Worm (Caenorhabditis elegans): ENCODE results near the gene Y55F3AR.2.

Y55F3AR.2 gene

ce11 chrIV:1065569-1065968 is 28.8 kb upstream of the Y55F3AR.2 start:
- TF ChIP-seq zfh-2 (GFP tag; conservative IDR thresholded peaks at IDR 0.05) (peak; percentile 71), C06A6.2 (GFP tag; conservative IDR thresholded peaks at IDR 0.05) (no peak)

ce11 chrIV:1067430-1067829 is 26.9 kb upstream of the Y55F3AR.2 start, which contains the start of gene znf-782:
Gene znf-782, minus strand, starts transcription at chrIV:1067525.
- TF ChIP-seq hrde-1 (tag; optimal IDR thresholded peaks at IDR 0.05; ENCODE audit: borderline replicate concordance), result no peak
- TF ChIP-seq rec-8 (tag; optimal IDR thresholded peaks at IDR 0.05), result no peak
- no peak for TF ChIP-seq unc-130 (GFP tag; optimal IDR thresholded peaks at IDR 0.05)
- TF ChIP-seq T07F8.4 (tag; optimal IDR thresholded peaks at IDR 0.05), result no peak
- TF ChIP-seq F55B11.4 (tag; optimal IDR thresholded peaks at IDR 0.05; ENCODE audit: borderline replicate concordance, insufficient read depth), result no peak
- TF ChIP-seq hlh-12 (tag; optimal IDR thresholded peaks at IDR 0.05), result no peak
- TF ChIP-seq hmg-20 (GFP tag; IDR thresholded peaks at IDR 0.05), result no peak
- no peak for TF ChIP-seq chd-7 (tag; optimal IDR thresholded peaks at IDR 0.05)
- TF ChIP-seq Y67H2A.10 (GFP tag; conservative IDR thresholded peaks at IDR 0.05), result no peak
- 0 out of 2 replicates have a peak, but pooled peaks have one; percentile 19 for TF ChIP-seq mcd-1 (GFP tag; IDR thresholded peaks at IDR 0.05)
- TF ChIP-seq cebp-1 (GFP tag; IDR thresholded peaks at IDR 0.05), result no peak
- peak; percentile 4 for TF ChIP-seq cebp-1 (tag; optimal IDR thresholded peaks at IDR 0.05)
- no peak for TF ChIP-seq nhr-120 (GFP tag; IDR thresholded peaks at IDR 0.05)
- peak; percentile 14 for TF ChIP-seq attf-5 (GFP tag; optimal IDR thresholded peaks at IDR 0.05)
- no peak for TF ChIP-seq F52B5.7 (tag; optimal IDR thresholded peaks at IDR 0.05)
- TF ChIP-seq egrh-3 (GFP tag; IDR thresholded peaks at IDR 0.05), result peak; percentile 90
- no peak for TF ChIP-seq F10E7.11 (tag; optimal IDR thresholded peaks at IDR 0.05)
- peak; percentile 96 for TF ChIP-seq zfh-2 (GFP tag; conservative IDR thresholded peaks at IDR 0.05)
- TF ChIP-seq dox-1 (GFP tag; IDR thresholded peaks at IDR 0.05), result peak; percentile 49; the same call in 1 of the 2 replicates
- no peak for TF ChIP-seq gei-17 (GFP tag; optimal IDR thresholded peaks at IDR 0.05)
- TF ChIP-seq hlh-26 (GFP tag; conservative IDR thresholded peaks at IDR 0.05), result no peak
- no peak for TF ChIP-seq somi-1 (GFP tag; optimal IDR thresholded peaks at IDR 0.05)
- TF ChIP-seq ceh-91 (GFP tag; IDR thresholded peaks at IDR 0.05), result no peak
- TF ChIP-seq C17E4.6 (GFP tag; IDR thresholded peaks at IDR 0.05), result no peak
- TF ChIP-seq nfyb-1 (GFP tag; IDR thresholded peaks at IDR 0.05), result 0 out of 2 replicates have a peak, but pooled peaks have one; percentile 41
- peak; percentile 81 for TF ChIP-seq hmg-1.2 (GFP tag; IDR thresholded peaks at IDR 0.05)
- TF ChIP-seq rcor-1 (GFP tag; IDR thresholded peaks at IDR 0.05), result no peak
- no peak for TF ChIP-seq C06A6.2 (GFP tag; conservative IDR thresholded peaks at IDR 0.05)
- no peak for TF ChIP-seq lin-26 (GFP tag; IDR thresholded peaks at IDR 0.05)
- TF ChIP-seq nhr-80 (tag; optimal IDR thresholded peaks at IDR 0.05), result peak; percentile 68
- no peak for TF ChIP-seq tbx-9 (tag; optimal IDR thresholded peaks at IDR 0.05; ENCODE audit: borderline replicate concordance)

ce11 chrIV:1068730-1069244 is 25.6 kb upstream of the Y55F3AR.2 start:
- TF ChIP-seq zfh-2 (GFP tag; conservative IDR thresholded peaks at IDR 0.05) (peak; percentile 89), egrh-3 (GFP tag; IDR thresholded peaks at IDR 0.05) (peak; percentile 80; the same call in 1 of the 2 replicates), F37B4.10 (GFP tag; IDR thresholded peaks at IDR 0.05) (0 out of 2 replicates have a peak, but pooled peaks have one; percentile 15), nhr-80 (tag; optimal IDR thresholded peaks at IDR 0.05) (no peak), egl-44 (GFP tag; IDR thresholded peaks at IDR 0.05) (no peak), Y53F4B.3 (GFP tag; IDR thresholded peaks at IDR 0.05) (no peak), attf-5 (GFP tag; optimal IDR thresholded peaks at IDR 0.05) (no peak)

ce11 chrIV:1070383-1070782 is 24.0 kb upstream of the Y55F3AR.2 start:
- peak; percentile 23 for TF ChIP-seq ztf-18 (tag; optimal IDR thresholded peaks at IDR 0.05)
- TF ChIP-seq tlf-1 (GFP tag; optimal IDR thresholded peaks at IDR 0.05), result no peak
- TF ChIP-seq lin-35 (GFP tag; optimal IDR thresholded peaks at IDR 0.05), result peak in 1 of 3 experiments; percentile 54
- TF ChIP-seq F39B2.1 (GFP tag; IDR thresholded peaks at IDR 0.05), result no peak
- no peak for TF ChIP-seq mes-4 (tag; optimal IDR thresholded peaks at IDR 0.05)
- TF ChIP-seq zfh-2 (GFP tag; conservative IDR thresholded peaks at IDR 0.05), result peak; percentile 99
- no peak for TF ChIP-seq F57A8.1 (GFP tag; optimal IDR thresholded peaks at IDR 0.05)
- TF ChIP-seq egrh-3 (GFP tag; IDR thresholded peaks at IDR 0.05), result peak; percentile 82
- 0 out of 2 replicates have a peak, but pooled peaks have one; percentile 42 for TF ChIP-seq attf-3 (GFP tag; conservative IDR thresholded peaks at IDR 0.05)
- peak; percentile 83 for TF ChIP-seq K11D2.4 (GFP tag; IDR thresholded peaks at IDR 0.05)
- peak; percentile 1 for TF ChIP-seq madf-10 (tag; optimal IDR thresholded peaks at IDR 0.05)
- TF ChIP-seq cebp-1 (GFP tag; IDR thresholded peaks at IDR 0.05), result no peak
- TF ChIP-seq cebp-1 (tag; optimal IDR thresholded peaks at IDR 0.05), result peak; percentile 72
- no peak for TF ChIP-seq ztf-26 (tag; optimal IDR thresholded peaks at IDR 0.05)
- peak; percentile 58 for TF ChIP-seq dox-1 (GFP tag; IDR thresholded peaks at IDR 0.05)
